Fruit fly (Drosophila melanogaster) whole organism, embryonic: Measurements from ENCODE around the gene Unc50.

ENCODE experiments used
- Bdp1 ChIP-seq: fragments of 200-800 bp; sonication (Bioruptor generic); optimal IDR thresholded peaks from 3 replicates; lab custom pipeline; 2016; ENCODE audit warnings: missing biosample characterization, missing genetic modification characterization
- CG10274 ChIP-seq: fragments of 200-800 bp; sonication (Bioruptor generic); optimal IDR thresholded peaks from 3 replicates; lab custom pipeline; 2017; ENCODE audit warnings: missing biosample characterization, mild to moderate bottlenecking, missing genetic modification characterization
- CG11695 ChIP-seq: fragments of 200-800 bp; sonication (Bioruptor generic); IDR thresholded peaks from 3 replicates; pipeline ENCODE4 v1.3.6; 2022; ENCODE audit warnings: missing biosample characterization, missing genetic modification characterization
- CG12391 ChIP-seq: fragments of 200-800 bp; sonication (Bioruptor generic); optimal IDR thresholded peaks from 3 replicates; lab custom pipeline; 2018; ENCODE audit warnings: missing biosample characterization, mild to moderate bottlenecking, missing genetic modification characterization, moderate library complexity
- CG15514 ChIP-seq: fragments of 200-800 bp; sonication (Bioruptor generic); optimal IDR thresholded peaks from 3 replicates; lab custom pipeline; 2017; ENCODE audit warnings: missing biosample characterization, missing genetic modification characterization, mild to moderate bottlenecking, moderate library complexity, missing genetic modification reagents
- CG16815 ChIP-seq: fragments of 200-800 bp; sonication (Bioruptor generic); optimal IDR thresholded peaks from 3 replicates; lab custom pipeline; 2017; ENCODE audit warnings: missing biosample characterization, mild to moderate bottlenecking, missing genetic modification characterization
- CG17361 ChIP-seq: fragments of 200-800 bp; sonication (Bioruptor generic); IDR thresholded peaks from 3 replicates; pipeline ENCODE4 v1.3.6; 2022; ENCODE audit warnings: missing biosample characterization, missing genetic modification characterization
- CG30431 ChIP-seq: fragments of 200-800 bp; sonication (Bioruptor generic); optimal IDR thresholded peaks from 2 replicates; lab custom pipeline; 2017; ENCODE audit warnings: missing biosample characterization, missing genetic modification characterization
- CG32532 ChIP-seq: fragments of 200-800 bp; sonication (Bioruptor generic); IDR thresholded peaks from 2 replicates; pipeline ENCODE4 v1.3.6; 2022; ENCODE audit warnings: missing biosample characterization, missing genetic modification characterization
- CG4404 ChIP-seq: fragments of 200-800 bp; sonication (Bioruptor generic); IDR thresholded peaks from 2 replicates; pipeline ENCODE4 v1.3.6; 2022; ENCODE audit warnings: missing biosample characterization, missing genetic modification characterization
- CG4617 ChIP-seq: fragments of 200-800 bp; sonication (Bioruptor generic); optimal IDR thresholded peaks from 3 replicates; lab custom pipeline; 2016; ENCODE audit warnings: missing biosample characterization, missing genetic modification characterization, borderline replicate concordance
- CG7372 ChIP-seq: fragments of 200-800 bp; sonication (Bioruptor generic); IDR thresholded peaks from 2 replicates; pipeline ENCODE4 v1.3.6; 2022; ENCODE audit warnings: missing biosample characterization, missing genetic modification characterization
- CG7786 ChIP-seq: fragments of 200-800 bp; sonication (Bioruptor generic); optimal IDR thresholded peaks from 2 replicates; lab custom pipeline; 2016; ENCODE audit warnings: missing biosample characterization, missing genetic modification characterization
- CG8089 ChIP-seq: fragments of 200-800 bp; sonication (Bioruptor generic); optimal IDR thresholded peaks from 3 replicates; lab custom pipeline; 2016; ENCODE audit warnings: missing biosample characterization, missing genetic modification characterization
- CG8290 ChIP-seq, 3 experiments: fragments of 200-800 bp; sonication (Bioruptor generic); optimal IDR thresholded peaks; 2 replicates each; lab custom pipeline; 2016 to 2019; ENCODE audit warnings: missing biosample characterization in 3 of 3, missing genetic modification characterization in 3 of 3, mild to moderate bottlenecking in 2 of 3, moderate library complexity in 1 of 3
- CG8924 ChIP-seq: fragments of 200-800 bp; optimal IDR thresholded peaks from 3 replicates; lab custom pipeline; 2019; ENCODE audit warnings: missing biosample characterization, mild to moderate bottlenecking, missing genetic modification characterization, moderate library complexity
- CG9609 ChIP-seq: fragments of 200-800 bp; sonication (Bioruptor generic); optimal IDR thresholded peaks from 3 replicates; lab custom pipeline; 2016; ENCODE audit warnings: missing biosample characterization, missing genetic modification characterization
- CG9797 ChIP-seq: fragments of 200-800 bp; sonication (Bioruptor generic); optimal IDR thresholded peaks from 3 replicates; lab custom pipeline; 2018; ENCODE audit warnings: missing biosample characterization, mild to moderate bottlenecking, missing genetic modification characterization
- CHES-1-like ChIP-seq: fragments of 200-800 bp; sonication (Bioruptor generic); optimal IDR thresholded peaks from 2 replicates; lab custom pipeline; 2016; ENCODE audit warnings: missing biosample characterization, missing genetic modification characterization
- Dip3 ChIP-seq: fragments of 200-800 bp; sonication (Bioruptor generic); optimal IDR thresholded peaks from 3 replicates; lab custom pipeline; 2016; ENCODE audit warnings: missing biosample characterization, missing genetic modification characterization
- Dll ChIP-seq: fragments of 200-800 bp; sonication (Bioruptor generic); IDR thresholded peaks from 4 replicates; pipeline ENCODE4 v1.3.6; 2022; ENCODE audit warnings: missing biosample characterization, missing genetic modification characterization; ENCODE audit not compliant: partially characterized antibody
- Drgx ChIP-seq: fragments of 200-800 bp; sonication (Bioruptor generic); IDR thresholded peaks from 2 replicates; pipeline ENCODE4 v1.3.6; 2022; ENCODE audit warnings: missing biosample characterization, missing genetic modification characterization
- Elba2 ChIP-seq: fragments of 200-800 bp; sonication (Bioruptor generic); optimal IDR thresholded peaks from 3 replicates; lab custom pipeline; 2016; ENCODE audit warnings: missing biosample characterization, missing genetic modification characterization
- Lpt ChIP-seq: fragments of >200 bp; optimal IDR thresholded peaks from 2 replicates; lab custom pipeline; 2018; ENCODE audit warnings: missing biosample characterization, missing genetic modification characterization
- MESR4 ChIP-seq: fragments of 200-800 bp; sonication (Bioruptor generic); optimal IDR thresholded peaks from 2 replicates; lab custom pipeline; 2018; ENCODE audit warnings: missing biosample characterization, mild to moderate bottlenecking, missing genetic modification characterization, moderate library complexity
- Sox100B ChIP-seq: fragments of 200-800 bp; sonication (Bioruptor generic); optimal IDR thresholded peaks from 3 replicates; lab custom pipeline; 2018; ENCODE audit warnings: missing biosample characterization, mild to moderate bottlenecking, missing genetic modification characterization
- Usf ChIP-seq: fragments of 200-800 bp; sonication (Bioruptor generic); optimal IDR thresholded peaks from 2 replicates; lab custom pipeline; 2017; ENCODE audit warnings: missing genotype, missing biosample characterization, missing genetic modification characterization
- Xrp1 ChIP-seq: fragments of 200-800 bp; sonication (Bioruptor generic); IDR thresholded peaks from 2 replicates; pipeline ENCODE4 v1.3.6; 2022; ENCODE audit warnings: missing biosample characterization, missing genetic modification characterization
- YL-1 ChIP-seq: fragments of 200-800 bp; sonication (Bioruptor generic); optimal IDR thresholded peaks from 3 replicates; lab custom pipeline; 2017; ENCODE audit warnings: missing biosample characterization, mild to moderate bottlenecking, missing genetic modification characterization
- chif ChIP-seq, 2 experiments: fragments of 200-800 bp; sonication (Bioruptor generic); optimal IDR thresholded peaks; 3 replicates each; lab custom pipeline; 2016; ENCODE audit warnings: missing biosample characterization in 2 of 2, missing genetic modification characterization in 2 of 2
- da ChIP-seq: fragments of 200-800 bp; sonication (Bioruptor generic); optimal IDR thresholded peaks from 2 replicates; lab custom pipeline; 2016; ENCODE audit warnings: missing biosample characterization, missing genetic modification characterization
- dmrt11E ChIP-seq: fragments of 200-800 bp; sonication (Bioruptor generic); optimal IDR thresholded peaks from 3 replicates; lab custom pipeline; 2018; ENCODE audit warnings: missing biosample characterization, mild to moderate bottlenecking, missing genetic modification characterization, moderate library complexity
- esg ChIP-seq: fragments of 200-800 bp; sonication (Bioruptor generic); conservative IDR thresholded peaks from 2 replicates; pipeline ENCODE4 v1.3.6; 2022; ENCODE audit warnings: missing biosample characterization, missing genetic modification characterization
- gcm ChIP-seq: fragments of 200-800 bp; sonication (Bioruptor generic); optimal IDR thresholded peaks from 2 replicates; lab custom pipeline; 2019; ENCODE audit warnings: missing biosample characterization, mild to moderate bottlenecking, missing genetic modification characterization, moderate library complexity
- gcm2 ChIP-seq: fragments of 200-800 bp; sonication (Bioruptor generic); optimal IDR thresholded peaks from 2 replicates; lab custom pipeline; 2016; ENCODE audit warnings: missing biosample characterization, missing genetic modification characterization
- gem ChIP-seq: fragments of 200-800 bp; sonication (Bioruptor generic); optimal IDR thresholded peaks from 2 replicates; lab custom pipeline; 2019; ENCODE audit warnings: missing biosample characterization, mild to moderate bottlenecking, missing genetic modification characterization, moderate library complexity
- ind ChIP-seq: fragments of 200-800 bp; sonication (Bioruptor generic); optimal IDR thresholded peaks from 3 replicates; lab custom pipeline; 2016; ENCODE audit warnings: missing biosample characterization, missing genetic modification characterization
- insv ChIP-seq, 2 experiments: fragments of 200-800 bp; sonication (Bioruptor generic); optimal IDR thresholded peaks; 3 replicates each; lab custom pipeline; 2016 to 2018; ENCODE audit warnings: missing biosample characterization in 2 of 2, missing genetic modification characterization in 2 of 2
- lab ChIP-seq: fragments of 200-800 bp; sonication (Bioruptor generic); optimal IDR thresholded peaks from 3 replicates; lab custom pipeline; 2017; ENCODE audit warnings: missing biosample characterization, missing genetic modification characterization, mild to moderate bottlenecking, moderate library complexity, missing genetic modification reagents
- lmd ChIP-seq: fragments of 200-800 bp; sonication (Bioruptor generic); IDR thresholded peaks from 2 replicates; pipeline ENCODE4 v1.3.6; 2022; ENCODE audit warnings: missing biosample characterization, missing genetic modification characterization
- mld ChIP-seq: fragments of 200-800 bp; sonication (Bioruptor generic); IDR thresholded peaks from 3 replicates; pipeline ENCODE4 v1.3.6; 2022; ENCODE audit warnings: missing biosample characterization, missing genetic modification characterization; ENCODE audit not compliant: partially characterized antibody
- nerfin-2 ChIP-seq: fragments of 200-800 bp; sonication (Bioruptor generic); IDR thresholded peaks from 2 replicates; pipeline ENCODE4 v1.3.6; 2022; ENCODE audit warnings: missing biosample characterization, missing genetic modification characterization; ENCODE audit not compliant: partially characterized antibody
- pan ChIP-seq, 4 experiments: fragments of >200 bp in 3 of 4; fragments of 200-800 bp in 1 of 4; sonication (Bioruptor generic) in 1 of 4; optimal IDR thresholded peaks in 3 of 4; IDR thresholded peaks in 1 of 4; 2 replicates each; pipeline versions ENCODE4 v1.3.6 to Lab custom; 2017 to 2022; ENCODE audit warnings: missing biosample characterization in 2 of 4, missing genetic modification characterization in 2 of 4, mixed read lengths in 1 of 4
- pfk ChIP-seq: fragments of 200-800 bp; sonication (Bioruptor generic); optimal IDR thresholded peaks from 2 replicates; lab custom pipeline; 2018; ENCODE audit warnings: missing biosample characterization, mild to moderate bottlenecking, missing genetic modification characterization, moderate library complexity
- prd ChIP-seq, 3 experiments: fragments of >200 bp in 2 of 3; fragments of 200-800 bp in 1 of 3; sonication (Bioruptor generic) in 1 of 3; optimal IDR thresholded peaks in 2 of 3; IDR thresholded peaks in 1 of 3; 2 replicates in 2 of 3; 3 replicates in 1 of 3; pipeline versions ENCODE4 v1.3.6 to Lab custom; 2017 to 2022; ENCODE audit warnings: missing biosample characterization in 1 of 3, missing genetic modification characterization in 1 of 3
- wdn ChIP-seq: fragments of 200-800 bp; sonication (Bioruptor generic); IDR thresholded peaks from 2 replicates; pipeline ENCODE4 v1.3.6; 2022; ENCODE audit warnings: missing biosample characterization, missing genetic modification characterization
- wor ChIP-seq: fragments of 200-800 bp; sonication (Bioruptor generic); IDR thresholded peaks from 2 replicates; pipeline ENCODE4 v1.3.6; 2022; ENCODE audit warnings: missing biosample characterization, missing genetic modification characterization
- zen2 ChIP-seq: fragments of 200-800 bp; sonication (Bioruptor generic); IDR thresholded peaks from 3 replicates; pipeline ENCODE4 v1.3.6; 2022; ENCODE audit warnings: missing biosample characterization, missing genetic modification characterization; ENCODE audit not compliant: partially characterized antibody

Unc50 gene

dm6 chr3R:8650741-8651140, 25.7 kb downstream of the Unc50 start, which contains the start of the genes Mkk4 and SLIRP2 (continued):
- peak; percentile 29 to 81 for TF ChIP-seq insv (GFP tag; optimal IDR thresholded peaks at IDR 0.05; lab: Kevin White, UChicago)
- peak; percentile 95 for TF ChIP-seq Bdp1 (GFP tag; lab: Kevin White, UChicago)
- TF ChIP-seq CG7372, result peak; percentile 99
- TF ChIP-seq CG11695 (GFP tag; lab: Robert Waterston, UW), result peak; percentile 99
- TF ChIP-seq CG10274 (GFP tag; lab: Kevin White, UChicago), result peak; percentile 92
- TF ChIP-seq YL-1 (GFP tag; lab: Kevin White, UChicago), result peak; percentile 98
- peak; percentile 84 for TF ChIP-seq MESR4 (GFP tag; lab: Kevin White, UChicago)
- TF ChIP-seq CG8290 (GFP tag; optimal IDR thresholded peaks at IDR 0.05; lab: Kevin White, UChicago), result peak; percentile 97
- peak; percentile 91 to 96 for TF ChIP-seq CG8290 (tag; optimal IDR thresholded peaks at IDR 0.05; lab: Kevin White, UChicago)
- TF ChIP-seq gcm2 (GFP tag; lab: Kevin White, UChicago), result peak; percentile 97
- peak; percentile 99 for TF ChIP-seq Dip3 (GFP tag; lab: Kevin White, UChicago)
- peak; percentile 69 for TF ChIP-seq pfk (GFP tag; lab: Kevin White, UChicago)
- peak; percentile 100 for TF ChIP-seq CG12391 (tag; lab: Kevin White, UChicago)
- peak; percentile 99 for TF ChIP-seq CG4617 (GFP tag; lab: Kevin White, UChicago)
- TF ChIP-seq wdn (GFP tag; lab: Robert Waterston, UW), result peak; percentile 98
- peak; percentile 77 for TF ChIP-seq nerfin-2 (GFP tag; lab: Robert Waterston, UW)
- TF ChIP-seq da, result peak; percentile 97
- peak; percentile 80 for TF ChIP-seq mld (GFP tag; lab: Robert Waterston, UW)
- peak; percentile 95 for TF ChIP-seq Elba2 (GFP tag; lab: Kevin White, UChicago)
- TF ChIP-seq CG16815 (GFP tag; lab: Kevin White, UChicago), result peak; percentile 99
- peak; percentile 99 for TF ChIP-seq CHES-1-like
- TF ChIP-seq Dll, result peak; percentile 89
- TF ChIP-seq Usf (GFP tag; lab: Kevin White, UChicago), result peak; percentile 98
- peak; percentile 99 for TF ChIP-seq dmrt11E (tag; lab: Kevin White, UChicago)
- TF ChIP-seq wor (GFP tag; lab: Robert Waterston, UW), result peak; percentile 98
- peak; percentile 99 for TF ChIP-seq lmd (GFP tag; lab: Robert Waterston, UW)
- peak; percentile 99 for TF ChIP-seq CG7786 (GFP tag; lab: Kevin White, UChicago)
- TF ChIP-seq CG8089 (GFP tag; lab: Kevin White, UChicago), result peak; percentile 99
- peak; percentile 98 for TF ChIP-seq Drgx
- TF ChIP-seq pan (optimal IDR thresholded peaks at IDR 0.05; lab: Kevin White, UChicago), result no peak
- peak in 1 of 2 experiments; percentile 99 for TF ChIP-seq pan (GFP tag; optimal IDR thresholded peaks at IDR 0.05 in 1 of 2, IDR thresholded peaks at IDR 0.05 in 1 of 2)
- peak; percentile 99 for TF ChIP-seq ind (GFP tag; lab: Kevin White, UChicago)
- TF ChIP-seq zen2 (GFP tag; lab: Robert Waterston, UW), result peak; percentile 66; the same call in 2 of the 3 replicates
- peak; percentile 64 for TF ChIP-seq CG9797
- peak; percentile 99 for TF ChIP-seq CG32532
- TF ChIP-seq Xrp1, result peak; percentile 99
- TF ChIP-seq esg, result peak; percentile 99
- peak; percentile 100 for TF ChIP-seq CG17361
- TF ChIP-seq Sox100B, result peak; percentile 97
- TF ChIP-seq CG9609, result peak; percentile 99
- TF ChIP-seq CG8924 (tag; lab: Kevin White, UChicago), result peak; percentile 99
- peak; percentile 95 for TF ChIP-seq CG15514 (GFP tag; lab: Kevin White, UChicago)
- TF ChIP-seq Lpt (GFP tag; lab: Kevin White, UChicago), result no peak
- TF ChIP-seq CG4404 (GFP tag; lab: Robert Waterston, UW), result peak; percentile 99
- no peak for TF ChIP-seq prd (optimal IDR thresholded peaks at IDR 0.05; lab: Kevin White, UChicago)
- TF ChIP-seq prd (GFP tag; IDR thresholded peaks at IDR 0.05; lab: Robert Waterston, UW), result peak; percentile 99
- peak; percentile 99 for TF ChIP-seq chif (GFP tag; optimal IDR thresholded peaks at IDR 0.05; lab: Kevin White, UChicago)
- TF ChIP-seq lab (GFP tag; lab: Kevin White, UChicago), result peak; percentile 99
- TF ChIP-seq gem (tag; lab: Kevin White, UChicago), result peak; percentile 100
- TF ChIP-seq CG30431 (GFP tag; lab: Kevin White, UChicago), result peak; percentile 99
- peak; percentile 99 for TF ChIP-seq gcm (GFP tag; lab: Kevin White, UChicago)
